Worm (Caenorhabditis elegans): ENCODE results near the gene fbxb-52.

Gene fbxb-52

ce11 chrII:1521956-1522355, 28.4 kb downstream of the fbxb-52 start:
- no peak for TF ChIP-seq R02D3.7 (tag; optimal IDR thresholded peaks at IDR 0.05)
- no peak for TF ChIP-seq nhr-11 (tag; optimal IDR thresholded peaks at IDR 0.05)
- no peak for TF ChIP-seq nhr-12 (tag; optimal IDR thresholded peaks at IDR 0.05)
- no peak for TF ChIP-seq unc-62 (GFP tag; optimal IDR thresholded peaks at IDR 0.05)
- no peak for TF ChIP-seq daf-12 (tag; optimal IDR thresholded peaks at IDR 0.05)
- TF ChIP-seq pqm-1 (tag; optimal IDR thresholded peaks at IDR 0.05) = no peak
- TF ChIP-seq fkh-2 (tag; optimal IDR thresholded peaks at IDR 0.05) = no peak
- TF ChIP-seq nhr-25 (tag; optimal IDR thresholded peaks at IDR 0.05) = no peak
- no peak for TF ChIP-seq ZK546.5 (tag; optimal IDR thresholded peaks at IDR 0.05)
- no peak for TF ChIP-seq ztf-4 (tag; optimal IDR thresholded peaks at IDR 0.05)
- TF ChIP-seq ceh-9 (tag; optimal IDR thresholded peaks at IDR 0.05) = no peak
- no peak for TF ChIP-seq nhr-67 (tag; optimal IDR thresholded peaks at IDR 0.05)
- no peak for TF ChIP-seq fkh-10 (GFP tag; optimal IDR thresholded peaks at IDR 0.05)
- TF ChIP-seq nhr-77 (tag; optimal IDR thresholded peaks at IDR 0.05) = no peak
- TF ChIP-seq lin-15B (tag; optimal IDR thresholded peaks at IDR 0.05) = no peak
- no peak for TF ChIP-seq elt-3 (tag; optimal IDR thresholded peaks at IDR 0.05)
- no peak for TF ChIP-seq elt-1 (tag; optimal IDR thresholded peaks at IDR 0.05)
- no peak for TF ChIP-seq ceh-28 (tag; optimal IDR thresholded peaks at IDR 0.05)
- no peak for TF ChIP-seq snpc-4 (tag; optimal IDR thresholded peaks at IDR 0.05)
- no peak for TF ChIP-seq nhr-23 (tag; optimal IDR thresholded peaks at IDR 0.05)

- TF ChIP-seq pha-4 (tag; optimal IDR thresholded peaks at IDR 0.05) = peak; percentile 6
- TF ChIP-seq nhr-11 (tag; optimal IDR thresholded peaks at IDR 0.05) = no peak
- no peak for TF ChIP-seq pqm-1 (tag; optimal IDR thresholded peaks at IDR 0.05)
- no peak for TF ChIP-seq nhr-23 (tag; optimal IDR thresholded peaks at IDR 0.05)
- no peak for TF ChIP-seq fkh-10 (GFP tag; optimal IDR thresholded peaks at IDR 0.05)
- no peak for TF ChIP-seq snpc-4 (tag; optimal IDR thresholded peaks at IDR 0.05)
- no peak for TF ChIP-seq ceh-16 (tag; optimal IDR thresholded peaks at IDR 0.05)
- TF ChIP-seq ama-1 (optimal IDR thresholded peaks at IDR 0.05) = no peak
- no peak for TF ChIP-seq zag-1 (tag; optimal IDR thresholded peaks at IDR 0.05)
- no peak for TF ChIP-seq ceh-9 (tag; optimal IDR thresholded peaks at IDR 0.05)
- peak; percentile 89 for TF ChIP-seq hmg-11 (tag; optimal IDR thresholded peaks at IDR 0.05)
- no peak for TF ChIP-seq nhr-77 (tag; optimal IDR thresholded peaks at IDR 0.05)
- TF ChIP-seq egl-5 (tag; optimal IDR thresholded peaks at IDR 0.05) = no peak
- TF ChIP-seq nhr-43 (tag; optimal IDR thresholded peaks at IDR 0.05; ENCODE audit: poor library complexity, severe bottlenecking) = no peak
- TF ChIP-seq nhr-28 (tag; optimal IDR thresholded peaks at IDR 0.05) = no peak
- no peak for TF ChIP-seq nhr-25 (tag; optimal IDR thresholded peaks at IDR 0.05)
- TF ChIP-seq nfya-1 (tag; optimal IDR thresholded peaks at IDR 0.05; ENCODE audit: insufficient read depth) = peak; percentile 40
- no peak for TF ChIP-seq lsy-12 (tag; optimal IDR thresholded peaks at IDR 0.05)
- TF ChIP-seq tbx-2 (tag; optimal IDR thresholded peaks at IDR 0.05) = no peak
- no peak for TF ChIP-seq mml-1 (tag; optimal IDR thresholded peaks at IDR 0.05)
- TF ChIP-seq nhr-67 (tag; optimal IDR thresholded peaks at IDR 0.05) = no peak
- TF ChIP-seq elt-2 (tag; optimal IDR thresholded peaks at IDR 0.05) = peak; percentile 34
- no peak for TF ChIP-seq R02D3.7 (tag; optimal IDR thresholded peaks at IDR 0.05)
- TF ChIP-seq ceh-28 (tag; optimal IDR thresholded peaks at IDR 0.05) = no peak
- TF ChIP-seq lin-39 (tag; optimal IDR thresholded peaks at IDR 0.05) = peak; percentile 11
- no peak for TF ChIP-seq nhr-76 (tag; optimal IDR thresholded peaks at IDR 0.05)
- TF ChIP-seq ZK546.5 (tag; optimal IDR thresholded peaks at IDR 0.05) = no peak
- no peak for TF ChIP-seq skn-1 (tag; optimal IDR thresholded peaks at IDR 0.05)
- no peak for TF ChIP-seq daf-12 (tag; optimal IDR thresholded peaks at IDR 0.05)
- TF ChIP-seq jun-1 (tag; optimal IDR thresholded peaks at IDR 0.05) = no peak
- TF ChIP-seq egl-27 (tag; optimal IDR thresholded peaks at IDR 0.05) = no peak
These were observed 30.5 kb downstream of the fbxb-52 start for ce11 chrII:1519867-1520266.

ce11 chrII:1518914-1519313, 31.5 kb downstream of the fbxb-52 start, which contains the start of gene Y51H7BR.8:
Y51H7BR.8 (plus strand) TSS chrII:1519214.
- no peak for TF ChIP-seq fkh-2 (tag; optimal IDR thresholded peaks at IDR 0.05)
- TF ChIP-seq ceh-9 (tag; optimal IDR thresholded peaks at IDR 0.05) = no peak
- no peak for TF ChIP-seq ztf-11 (tag; optimal IDR thresholded peaks at IDR 0.05)
- no peak for TF ChIP-seq ztf-4 (tag; optimal IDR thresholded peaks at IDR 0.05)
- no peak for TF ChIP-seq egl-27 (tag; optimal IDR thresholded peaks at IDR 0.05)
- TF ChIP-seq ama-1 (optimal IDR thresholded peaks at IDR 0.05) = no peak
- no peak for TF ChIP-seq daf-12 (tag; optimal IDR thresholded peaks at IDR 0.05)
- TF ChIP-seq mml-1 (tag; optimal IDR thresholded peaks at IDR 0.05) = no peak
- no peak for TF ChIP-seq hmg-11 (tag; optimal IDR thresholded peaks at IDR 0.05)
- no peak for TF ChIP-seq nhr-43 (tag; optimal IDR thresholded peaks at IDR 0.05; ENCODE audit: poor library complexity, severe bottlenecking)
- no peak for TF ChIP-seq R02D3.7 (tag; optimal IDR thresholded peaks at IDR 0.05)
- TF ChIP-seq nhr-11 (tag; optimal IDR thresholded peaks at IDR 0.05) = no peak
- no peak for TF ChIP-seq skn-1 (tag; optimal IDR thresholded peaks at IDR 0.05)
- TF ChIP-seq ZK546.5 (tag; optimal IDR thresholded peaks at IDR 0.05) = no peak
- no peak for TF ChIP-seq unc-62 (GFP tag; optimal IDR thresholded peaks at IDR 0.05)
- TF ChIP-seq nhr-237 (tag; optimal IDR thresholded peaks at IDR 0.05) = no peak
- TF ChIP-seq eor-1 (tag; optimal IDR thresholded peaks at IDR 0.05) = no peak
- TF ChIP-seq fkh-10 (GFP tag; optimal IDR thresholded peaks at IDR 0.05) = no peak
- no peak for TF ChIP-seq egl-5 (tag; optimal IDR thresholded peaks at IDR 0.05)
